Worm (Caenorhabditis elegans) whole organism, young adult: Measurements from ENCODE around the gene B0563.1.
"Not testable (repeated sequence)": the region's sequence is repeated elsewhere in the genome, so short reads cannot be mapped to it uniquely, and the experiment has no call there.

Experiments used
- B0019.2 ChIP-seq: fragments of 200-800 bp; sonication (Bioruptor generic); conservative IDR thresholded peaks from 2 replicates; pipeline ENCODE4 v1.3.6; 2022; ENCODE audit warnings: missing genetic modification reagents, missing genetic modification characterization, missing compliant biosample characterization
- D2030.7 ChIP-seq: fragments of 200-800 bp; sonication (Bioruptor generic); IDR thresholded peaks from 2 replicates; pipeline ENCODE4 v1.3.6; 2022; ENCODE audit warnings: missing genetic modification reagents, missing genetic modification characterization, missing compliant biosample characterization
- F37B4.10 ChIP-seq: fragments of 200-800 bp; sonication (Bioruptor generic); IDR thresholded peaks from 2 replicates; pipeline ENCODE4 v1.3.6; 2022; ENCODE audit warnings: missing genetic modification characterization, missing compliant biosample characterization
- F52B5.7 ChIP-seq: sonication (generic microtip); optimal IDR thresholded peaks from 2 replicates; lab custom pipeline; 2016; ENCODE audit warnings: mild to moderate bottlenecking, missing genetic modification characterization, missing compliant biosample characterization
- F57C9.4 ChIP-seq: sonication (generic microtip); optimal IDR thresholded peaks from 2 replicates; lab custom pipeline; 2017; ENCODE audit warnings: mild to moderate bottlenecking, missing genetic modification characterization, missing compliant biosample characterization
- K11D2.4 ChIP-seq: fragments of 200-800 bp; sonication (Bioruptor generic); IDR thresholded peaks from 2 replicates; pipeline ENCODE4 v1.3.6; 2022; ENCODE audit warnings: missing genetic modification reagents, missing genetic modification characterization, missing compliant biosample characterization
- T26A5.8 ChIP-seq: sonication (generic microtip); optimal IDR thresholded peaks from 2 replicates; lab custom pipeline; 2016; ENCODE audit warnings: missing genetic modification characterization, missing compliant biosample characterization
- Y53G8AR.9 ChIP-seq: fragments of 200-800 bp; sonication (Bioruptor generic); conservative IDR thresholded peaks from 2 replicates; pipeline ENCODE4 v1.3.6; 2022; ENCODE audit warnings: missing genetic modification reagents, missing genetic modification characterization, missing compliant biosample characterization
- athp-1 ChIP-seq: sonication (generic microtip); optimal IDR thresholded peaks from 2 replicates; lab custom pipeline; 2017; ENCODE audit warnings: mild to moderate bottlenecking, missing genetic modification characterization, missing compliant biosample characterization
- attf-5 ChIP-seq: fragments of 200-800 bp; sonication (Bioruptor generic); optimal IDR thresholded peaks from 2 replicates; lab custom pipeline; 2018; ENCODE audit warnings: mild to moderate bottlenecking, missing genetic modification characterization, missing compliant biosample characterization
- bed-1 ChIP-seq: fragments of 200-800 bp; sonication (Bioruptor generic); IDR thresholded peaks from 2 replicates; pipeline ENCODE4 v1.3.6; 2022; ENCODE audit warnings: missing genetic modification reagents, missing genetic modification characterization, missing compliant biosample characterization
- cebp-2 ChIP-seq: fragments of 200-800 bp; sonication (Bioruptor generic); IDR thresholded peaks from 2 replicates; pipeline ENCODE4 v1.3.6; 2022; ENCODE audit warnings: missing genetic modification characterization, missing compliant biosample characterization
- ceh-58 ChIP-seq: fragments of 200-800 bp; sonication (Bioruptor generic); IDR thresholded peaks from 2 replicates; pipeline ENCODE4 v1.3.6; 2022; ENCODE audit warnings: missing genetic modification characterization, missing compliant biosample characterization
- ceh-91 ChIP-seq: fragments of 200-800 bp; sonication (Bioruptor generic); IDR thresholded peaks from 2 replicates; pipeline ENCODE4 v1.3.6; 2022; ENCODE audit warnings: missing genetic modification reagents, missing genetic modification characterization, missing compliant biosample characterization
- dpff-1 ChIP-seq: sonication (generic microtip); optimal IDR thresholded peaks from 2 replicates; lab custom pipeline; 2017; ENCODE audit warnings: mild to moderate bottlenecking, missing genetic modification characterization, missing compliant biosample characterization
- dpl-1 ChIP-seq: fragments of 150-350 bp; optimal IDR thresholded peaks from 2 replicates; lab custom pipeline; 2014; ENCODE audit warnings: missing biosample characterization, missing genetic modification reagents, missing genetic modification characterization
- efl-1 ChIP-seq: fragments of 150-350 bp; optimal IDR thresholded peaks from 2 replicates; lab custom pipeline; 2014; ENCODE audit warnings: missing biosample characterization, missing genetic modification reagents, missing genetic modification characterization
- ets-4 ChIP-seq: fragments of 200-800 bp; sonication (Bioruptor generic); optimal IDR thresholded peaks from 2 replicates; lab custom pipeline; 2018; ENCODE audit warnings: mild to moderate bottlenecking, missing genetic modification characterization, missing compliant biosample characterization
- him-1 ChIP-seq: sonication (generic microtip); optimal IDR thresholded peaks from 2 replicates; lab custom pipeline; 2016; ENCODE audit warnings: missing genotype, missing genetic modification reagents, missing genetic modification characterization, missing compliant biosample characterization
- hlh-12 ChIP-seq: sonication (generic microtip); optimal IDR thresholded peaks from 2 replicates; lab custom pipeline; 2016; ENCODE audit warnings: missing genetic modification characterization, missing compliant biosample characterization
- hmg-1.2 ChIP-seq: fragments of 200-800 bp; sonication (Bioruptor generic); IDR thresholded peaks from 2 replicates; pipeline ENCODE4 v1.3.6; 2022; ENCODE audit warnings: missing genetic modification reagents, missing genetic modification characterization, missing compliant biosample characterization
- lin-26 ChIP-seq: fragments of 200-800 bp; sonication (Bioruptor generic); IDR thresholded peaks from 2 replicates; pipeline ENCODE4 v1.3.6; 2022; ENCODE audit warnings: missing genetic modification reagents, missing genetic modification characterization, missing compliant biosample characterization
- lir-1 ChIP-seq: fragments of 200-800 bp; sonication (Bioruptor generic); conservative IDR thresholded peaks from 2 replicates; pipeline ENCODE4 v1.3.6; 2022; ENCODE audit warnings: missing genetic modification reagents, missing genetic modification characterization, missing compliant biosample characterization
- mel-28 ChIP-seq: sonication (generic microtip); optimal IDR thresholded peaks from 2 replicates; lab custom pipeline; 2016; ENCODE audit warnings: borderline replicate concordance, mild to moderate bottlenecking, missing genetic modification characterization, missing compliant biosample characterization
- nfya-1 ChIP-seq: sonication (generic microtip); optimal IDR thresholded peaks from 2 replicates; lab custom pipeline; 2017; ENCODE audit warnings: antibody characterized with exemption, missing compliant biosample characterization, missing genetic modification characterization, borderline replicate concordance; ENCODE audit not compliant: insufficient read depth
- nfya-2 ChIP-seq: fragments of 200-800 bp; sonication (Bioruptor generic); IDR thresholded peaks from 2 replicates; pipeline ENCODE4 v1.3.6; 2022; ENCODE audit warnings: missing genetic modification reagents, missing genetic modification characterization, missing compliant biosample characterization
- nhr-80 ChIP-seq: sonication (generic microtip); optimal IDR thresholded peaks from 2 replicates; lab custom pipeline; 2016; ENCODE audit warnings: missing genetic modification characterization, missing compliant biosample characterization
- pbrm-1 ChIP-seq: fragments of 200-800 bp; sonication (Bioruptor generic); IDR thresholded peaks from 2 replicates; pipeline ENCODE4 v1.3.6; 2022; ENCODE audit warnings: missing genetic modification reagents, missing genetic modification characterization, missing compliant biosample characterization
- rec-8 ChIP-seq, 2 experiments: sonication (generic microtip); optimal IDR thresholded peaks; 2 replicates each; lab custom pipeline; 2016; ENCODE audit warnings: mild to moderate bottlenecking in 2 of 2, missing genetic modification characterization in 2 of 2, missing genetic modification reagents in 2 of 2, missing genotype in 2 of 2, missing biosample characterization in 1 of 2, missing compliant biosample characterization in 1 of 2, moderate library complexity in 1 of 2
- repo-1 ChIP-seq: sonication (generic microtip); optimal IDR thresholded peaks from 2 replicates; lab custom pipeline; 2017; ENCODE audit warnings: mild to moderate bottlenecking, missing genetic modification characterization, missing compliant biosample characterization
- sdz-38 ChIP-seq: sonication (generic microtip); optimal IDR thresholded peaks from 2 replicates; lab custom pipeline; 2016; ENCODE audit warnings: missing genotype, missing genetic modification characterization, missing compliant biosample characterization
- unc-62 ChIP-seq: fragments of 150-350 bp; optimal IDR thresholded peaks from 2 replicates; lab custom pipeline; 2014; ENCODE audit warnings: missing biosample characterization, missing genetic modification reagents, missing genetic modification characterization
- zfh-2 ChIP-seq: fragments of 200-800 bp; sonication (Bioruptor generic); conservative IDR thresholded peaks from 2 replicates; pipeline ENCODE4 v1.3.6; 2022; ENCODE audit warnings: missing genetic modification reagents, missing genetic modification characterization, missing compliant biosample characterization
- ztf-28 ChIP-seq: fragments of 200-800 bp; sonication (Bioruptor generic); IDR thresholded peaks from 2 replicates; pipeline ENCODE4 v1.3.6; 2022; ENCODE audit warnings: missing genetic modification reagents, missing genetic modification characterization, missing compliant biosample characterization

B0563.1 gene

ce11 chrX:9194081-9194480 is 22.7 kb downstream of the B0563.1 start:
- TF ChIP-seq dpff-1 (tag; lab: Kevin White, UChicago): no peak
- no peak for TF ChIP-seq K11D2.4
- TF ChIP-seq repo-1 (tag; lab: Kevin White, UChicago): no peak
- TF ChIP-seq attf-5 (GFP tag; lab: Kevin White, UChicago): no peak
- TF ChIP-seq him-1 (tag; lab: Kevin White, UChicago): no peak
- no peak for TF ChIP-seq nfya-1 (tag; lab: Kevin White, UChicago)
- no peak for TF ChIP-seq dpl-1 (GFP tag; lab: Kevin White, UChicago)
- TF ChIP-seq B0019.2 (GFP tag; lab: Robert Waterston, UW): no peak
- no peak for TF ChIP-seq ets-4 (GFP tag; lab: Kevin White, UChicago)
- TF ChIP-seq sdz-38: no peak
- no peak for TF ChIP-seq D2030.7 (GFP tag; lab: Robert Waterston, UW)
- no peak for TF ChIP-seq athp-1 (tag; lab: Kevin White, UChicago)
- TF ChIP-seq T26A5.8 (tag; lab: Kevin White, UChicago): no peak
- no peak for TF ChIP-seq zfh-2 (GFP tag; lab: Robert Waterston, UW)
- TF ChIP-seq Y53G8AR.9: no peak
- TF ChIP-seq bed-1 (GFP tag; lab: Robert Waterston, UW): no peak

DNA sequence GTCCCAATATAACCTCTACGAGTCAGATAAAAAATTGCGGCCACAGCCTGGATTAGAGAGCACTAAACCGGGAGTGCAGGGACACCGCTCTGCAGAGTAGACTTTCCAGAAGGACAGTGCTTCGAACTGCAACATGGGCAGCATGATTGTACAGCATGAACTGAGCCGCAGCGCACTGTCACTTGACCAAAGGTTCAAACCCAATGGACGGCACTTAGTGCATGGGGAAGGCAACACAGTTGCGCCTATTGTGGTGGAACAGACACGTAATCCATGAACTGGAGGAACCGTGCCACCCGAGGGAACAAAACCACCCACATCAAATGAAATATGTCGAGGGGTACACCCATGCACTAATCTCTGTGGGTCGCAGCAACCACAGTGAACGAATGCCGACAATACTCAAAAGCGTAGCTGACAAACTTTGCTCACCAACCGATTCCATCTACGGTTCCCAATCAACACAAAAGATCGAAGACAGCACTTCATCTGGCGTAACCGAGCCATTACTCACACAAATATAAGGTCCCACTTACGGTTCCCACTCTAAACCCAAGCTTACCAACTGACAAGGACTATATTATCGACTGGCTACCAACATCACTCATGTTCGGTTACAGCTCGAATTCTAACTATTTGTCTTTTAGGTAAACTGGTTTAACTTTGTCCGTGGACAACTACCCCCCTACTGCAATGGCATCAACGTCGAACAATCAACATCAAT is 24.2 kb downstream of the B0563.1 start:
- no peak for TF ChIP-seq bed-1 (GFP tag; lab: Robert Waterston, UW)
- TF ChIP-seq F52B5.7 (tag; lab: Kevin White, UChicago): no peak
- no peak for TF ChIP-seq F57C9.4 (tag; lab: Kevin White, UChicago)
- TF ChIP-seq hmg-1.2: no peak
- TF ChIP-seq cebp-2 (GFP tag; lab: Robert Waterston, UW): no peak
- no peak for TF ChIP-seq B0019.2 (GFP tag; lab: Robert Waterston, UW)
- TF ChIP-seq lin-26 (GFP tag; lab: Robert Waterston, UW): no peak
- no peak for TF ChIP-seq lir-1 (GFP tag; lab: Robert Waterston, UW)
- no peak for TF ChIP-seq pbrm-1
- no peak for TF ChIP-seq dpl-1 (GFP tag; lab: Kevin White, UChicago)
- TF ChIP-seq mel-28 (tag; lab: Kevin White, UChicago): no peak
- TF ChIP-seq nfya-2 (GFP tag; lab: Robert Waterston, UW): no peak
- no peak for TF ChIP-seq hlh-12 (tag; lab: Kevin White, UChicago)

DNA sequence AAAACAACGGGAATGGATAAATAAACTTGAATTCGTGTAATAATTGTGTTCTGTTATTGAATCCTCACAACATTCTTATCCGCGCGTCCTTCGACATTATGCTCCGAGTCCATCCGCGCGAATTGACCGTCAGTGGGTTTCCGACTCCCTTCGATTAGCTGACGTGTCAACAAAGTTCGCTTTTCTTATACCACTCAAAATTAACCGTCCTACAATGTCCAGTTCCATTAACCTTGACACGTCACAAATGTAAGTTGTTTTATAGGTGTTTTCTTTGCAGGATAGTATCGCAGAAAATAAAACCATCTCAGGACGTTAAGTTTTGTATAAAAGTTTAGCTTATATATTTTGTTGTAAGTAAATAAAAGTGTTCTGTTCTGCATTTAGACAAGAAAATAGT is 32.1 kb downstream of the B0563.1 start, which contains the start of gene crb-3:
Gene crb-3, plus strand, starts transcription at position 301 of the 400 bp plus-strand sequence.
- not testable (repeated sequence) for TF ChIP-seq bed-1 (GFP tag; lab: Robert Waterston, UW); F37B4.10; nhr-80 (tag; lab: Kevin White, UChicago)

DNA sequence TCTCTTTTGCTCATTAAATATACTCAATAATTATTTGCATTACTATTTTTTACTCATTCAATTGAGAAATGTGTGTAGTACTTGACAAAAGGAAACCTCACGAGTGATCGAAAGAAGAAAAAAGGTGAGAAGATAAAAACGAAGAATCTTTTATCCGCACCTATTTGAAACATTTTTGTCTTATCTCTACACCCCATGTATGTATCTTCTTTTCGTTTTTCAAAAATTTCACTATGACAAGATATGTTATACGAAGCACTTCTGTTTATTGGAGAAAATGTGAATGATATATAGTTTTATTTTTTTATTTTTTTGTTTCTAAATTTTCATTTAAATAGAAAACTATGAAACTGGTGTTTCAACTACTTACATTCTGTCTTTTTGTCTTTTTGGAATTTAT is 33.6 kb downstream of the B0563.1 start:
- TF ChIP-seq ztf-28 (GFP tag; lab: Robert Waterston, UW) (no peak), ceh-58 (GFP tag; lab: Robert Waterston, UW) (no peak), rec-8 (tag; optimal IDR thresholded peaks at IDR 0.05; lab: Kevin White, UChicago) (no peak), ceh-91 (GFP tag; lab: Robert Waterston, UW) (no peak), efl-1 (no peak), unc-62 (GFP tag; lab: Kevin White, UChicago) (no peak)
- TF ChIP-seq, all 124 proteins: peak for 0
